Fruit fly (Drosophila melanogaster): ENCODE data around the gene Snm1.
A peak's percentile ranks its signal among the peaks of the same experiment; 100 is the strongest.

The Snm1 gene

DNA sequence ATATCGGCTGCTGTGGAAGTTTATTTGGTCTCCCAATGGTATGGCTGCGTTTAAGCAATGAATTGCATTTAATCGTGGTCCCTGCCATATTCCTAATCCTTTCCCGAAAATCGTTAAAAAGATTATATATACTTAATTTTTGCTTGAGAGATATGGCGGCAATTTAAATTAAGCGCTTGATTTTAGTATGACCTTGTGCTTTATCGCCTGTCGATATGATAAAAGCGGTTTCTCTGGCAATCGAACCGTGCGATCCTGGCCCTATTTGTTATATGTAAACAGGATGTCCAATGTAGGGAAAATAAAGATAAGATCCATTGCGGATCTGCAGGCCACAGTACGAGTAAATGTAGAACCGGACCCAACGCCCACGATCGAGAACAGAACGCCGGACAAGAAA, at the start of gene Snm1:
Snm1 (plus strand) TSS at position 233 of the 400 bp plus-strand sequence.
- TF ChIP-seq toe (GFP tag; optimal IDR thresholded peaks at IDR 0.05) = no peak
- TF ChIP-seq ovo (GFP tag; optimal IDR thresholded peaks at IDR 0.05) = no peak
- TF ChIP-seq pad (GFP tag; optimal IDR thresholded peaks at IDR 0.05) = no peak
- TF ChIP-seq CG11617 (GFP tag; optimal IDR thresholded peaks at IDR 0.05) = no peak
- TF ChIP-seq CG7045 (GFP tag; optimal IDR thresholded peaks at IDR 0.05) = no peak
- no peak for TF ChIP-seq CG33017 (tag; optimal IDR thresholded peaks at IDR 0.05)
- TF ChIP-seq CG7101 (tag; optimal IDR thresholded peaks at IDR 0.05) = no peak
- no peak for TF ChIP-seq bab1 (GFP tag; optimal IDR thresholded peaks at IDR 0.05)
- no peak for TF ChIP-seq CG14711 (tag; optimal IDR thresholded peaks at IDR 0.05)
- TF ChIP-seq kay (GFP tag; ENCODE audit: borderline replicate concordance) = no peak
- TF ChIP-seq Clk (GFP tag; optimal IDR thresholded peaks at IDR 0.05) = no peak
- TF ChIP-seq CG5204 (GFP tag; optimal IDR thresholded peaks at IDR 0.05) = no peak
- TF ChIP-seq CG1620 (GFP tag; optimal IDR thresholded peaks at IDR 0.05) = no peak

DNA sequence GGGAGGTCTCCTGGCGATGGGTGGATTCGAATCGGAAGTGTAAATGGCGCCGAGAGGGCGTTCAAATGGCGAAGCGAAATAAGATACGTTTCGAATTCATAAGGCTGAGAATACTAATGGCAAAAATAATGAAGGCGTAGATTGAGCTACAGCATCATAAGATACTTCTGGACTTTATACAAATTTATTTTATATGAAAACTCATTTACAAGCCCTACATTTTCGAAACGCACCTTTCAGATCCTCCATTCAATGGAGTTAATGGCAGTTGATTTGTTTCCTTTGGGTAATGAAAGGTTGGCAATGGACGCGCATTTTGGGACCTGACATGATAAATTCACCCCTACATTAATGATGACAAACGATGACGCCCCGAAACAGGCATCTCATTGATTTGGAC, 40.1 kb upstream of the Snm1 start:
- TF ChIP-seq CG11617 (GFP tag; optimal IDR thresholded peaks at IDR 0.05) (no peak), ovo (GFP tag; optimal IDR thresholded peaks at IDR 0.05) (no peak), pad (GFP tag; optimal IDR thresholded peaks at IDR 0.05) (no peak), CG7045 (GFP tag; optimal IDR thresholded peaks at IDR 0.05) (no peak), CG5204 (GFP tag; optimal IDR thresholded peaks at IDR 0.05) (no peak), CG1620 (GFP tag; optimal IDR thresholded peaks at IDR 0.05) (no peak), toe (GFP tag; optimal IDR thresholded peaks at IDR 0.05) (no peak), tj (GFP tag; optimal IDR thresholded peaks at IDR 0.05) (no peak), CG14711 (tag; optimal IDR thresholded peaks at IDR 0.05) (no peak), Crg-1 (GFP tag; optimal IDR thresholded peaks at IDR 0.05) (no peak), CG33017 (tag; optimal IDR thresholded peaks at IDR 0.05) (no peak), bab1 (GFP tag; optimal IDR thresholded peaks at IDR 0.05) (no peak), kay (GFP tag; ENCODE audit: borderline replicate concordance) (no peak), Hr96 (GFP tag; optimal IDR thresholded peaks at IDR 0.05) (no peak)

- no peak for TF ChIP-seq CG7101 (tag; optimal IDR thresholded peaks at IDR 0.05)
- TF ChIP-seq toe (GFP tag; optimal IDR thresholded peaks at IDR 0.05) = no peak
- no peak for TF ChIP-seq CG33017 (tag; optimal IDR thresholded peaks at IDR 0.05)
- TF ChIP-seq tj (GFP tag; optimal IDR thresholded peaks at IDR 0.05) = no peak
- no peak for TF ChIP-seq Hr96 (GFP tag; optimal IDR thresholded peaks at IDR 0.05)
- TF ChIP-seq Mnt (GFP tag; optimal IDR thresholded peaks at IDR 0.05) = no peak
- TF ChIP-seq Crg-1 (GFP tag; optimal IDR thresholded peaks at IDR 0.05) = no peak
Observed at dm6 chr3R:5516582-5517001, 38.3 kb upstream of the Snm1 start.

dm6 chr3R:5517002-5517875, 37.6 kb upstream of the Snm1 start, which contains the start of gene Itpr:
TSS of gene Itpr (plus strand) at chr3R:5517117.
- TF ChIP-seq CG1620 (GFP tag; optimal IDR thresholded peaks at IDR 0.05) (no peak), toe (GFP tag; optimal IDR thresholded peaks at IDR 0.05) (no peak), ovo (GFP tag; optimal IDR thresholded peaks at IDR 0.05) (peak; percentile 95), Hr96 (GFP tag; optimal IDR thresholded peaks at IDR 0.05) (no peak), bab1 (GFP tag; optimal IDR thresholded peaks at IDR 0.05) (peak; percentile 37), Crg-1 (GFP tag; optimal IDR thresholded peaks at IDR 0.05) (peak; percentile 14), kay (GFP tag; ENCODE audit: borderline replicate concordance) (peak; percentile 69), Mnt (GFP tag; optimal IDR thresholded peaks at IDR 0.05) (peak; percentile 76), CG12768 (GFP tag; optimal IDR thresholded peaks at IDR 0.05) (peak; percentile 63), CG7045 (GFP tag; optimal IDR thresholded peaks at IDR 0.05) (peak; percentile 47), Clk (GFP tag; optimal IDR thresholded peaks at IDR 0.05) (no peak), pad (GFP tag; optimal IDR thresholded peaks at IDR 0.05) (peak; percentile 23), tj (GFP tag; optimal IDR thresholded peaks at IDR 0.05) (peak; percentile 68), CG5204 (GFP tag; optimal IDR thresholded peaks at IDR 0.05) (no peak), cic (GFP tag; optimal IDR thresholded peaks at IDR 0.05) (peak; percentile 83), cnc (optimal IDR thresholded peaks at IDR 0.05) (peak; percentile 68 to 77), CG11617 (GFP tag; optimal IDR thresholded peaks at IDR 0.05) (peak; percentile 31), CG33017 (tag; optimal IDR thresholded peaks at IDR 0.05) (no peak), CG14711 (tag; optimal IDR thresholded peaks at IDR 0.05) (no peak), CG7101 (tag; optimal IDR thresholded peaks at IDR 0.05) (no peak)

DNA sequence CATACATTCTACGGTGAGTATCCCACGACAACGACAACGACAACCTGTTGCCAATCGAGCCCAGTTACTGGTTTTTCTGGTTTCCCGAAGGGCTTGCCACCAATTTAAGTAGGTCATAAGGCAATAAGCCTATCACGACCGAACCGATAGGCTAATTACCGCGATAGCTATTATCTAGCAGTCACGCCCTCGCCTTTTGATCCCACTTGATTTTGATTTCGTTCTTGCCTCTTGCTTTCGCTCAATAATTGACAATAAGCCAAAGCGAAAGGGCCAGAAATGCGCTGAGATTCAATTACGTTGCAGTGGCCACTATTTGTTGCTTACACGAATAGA, 37.0 kb upstream of the Snm1 start:
- no peak for TF ChIP-seq Hr96 (GFP tag; optimal IDR thresholded peaks at IDR 0.05)
- TF ChIP-seq CG1620 (GFP tag; optimal IDR thresholded peaks at IDR 0.05) = no peak
- TF ChIP-seq tj (GFP tag; optimal IDR thresholded peaks at IDR 0.05) = no peak
- TF ChIP-seq toe (GFP tag; optimal IDR thresholded peaks at IDR 0.05) = no peak
- TF ChIP-seq cic (GFP tag; optimal IDR thresholded peaks at IDR 0.05) = no peak
- TF ChIP-seq Crg-1 (GFP tag; optimal IDR thresholded peaks at IDR 0.05) = no peak
- no peak for TF ChIP-seq kay (GFP tag; ENCODE audit: borderline replicate concordance)
- TF ChIP-seq ovo (GFP tag; optimal IDR thresholded peaks at IDR 0.05) = no peak
- TF ChIP-seq CG11617 (GFP tag; optimal IDR thresholded peaks at IDR 0.05) = no peak
- no peak for TF ChIP-seq CG5204 (GFP tag; optimal IDR thresholded peaks at IDR 0.05)
- no peak for TF ChIP-seq Clk (GFP tag; optimal IDR thresholded peaks at IDR 0.05)
- TF ChIP-seq CG7101 (tag; optimal IDR thresholded peaks at IDR 0.05) = no peak
- TF ChIP-seq CG12768 (GFP tag; optimal IDR thresholded peaks at IDR 0.05) = no peak
- no peak for TF ChIP-seq Mnt (GFP tag; optimal IDR thresholded peaks at IDR 0.05)
- no peak for TF ChIP-seq pad (GFP tag; optimal IDR thresholded peaks at IDR 0.05)
- no peak for TF ChIP-seq CG33017 (tag; optimal IDR thresholded peaks at IDR 0.05)

- peak; percentile 35 for TF ChIP-seq tj (GFP tag; optimal IDR thresholded peaks at IDR 0.05)
- TF ChIP-seq bab1 (GFP tag; optimal IDR thresholded peaks at IDR 0.05) = peak; percentile 6
- TF ChIP-seq CG33017 (tag; optimal IDR thresholded peaks at IDR 0.05) = no peak
Observed at dm6 chr3R:5518627-5519026, 36.3 kb upstream of the Snm1 start.

Measured in whole organism, adult.